Worm (Caenorhabditis elegans): Measurements from ENCODE around the gene C05C10.5.

- TF ChIP-seq nhr-11 (tag; optimal IDR thresholded peaks at IDR 0.05) (no peak), ceh-30 (tag; optimal IDR thresholded peaks at IDR 0.05) (no peak), nfya-1 (tag; optimal IDR thresholded peaks at IDR 0.05) (no peak), ceh-9 (tag; optimal IDR thresholded peaks at IDR 0.05) (no peak), K02D7.2 (tag; optimal IDR thresholded peaks at IDR 0.05) (no peak)
These were observed 18.4 kb upstream of the C05C10.5 start, which contains the start of gene pho-10 for ce11 chrII:9920468-9920867.
